Fruit fly (Drosophila melanogaster): ENCODE results near the gene Tet.

Tet gene

DNA sequence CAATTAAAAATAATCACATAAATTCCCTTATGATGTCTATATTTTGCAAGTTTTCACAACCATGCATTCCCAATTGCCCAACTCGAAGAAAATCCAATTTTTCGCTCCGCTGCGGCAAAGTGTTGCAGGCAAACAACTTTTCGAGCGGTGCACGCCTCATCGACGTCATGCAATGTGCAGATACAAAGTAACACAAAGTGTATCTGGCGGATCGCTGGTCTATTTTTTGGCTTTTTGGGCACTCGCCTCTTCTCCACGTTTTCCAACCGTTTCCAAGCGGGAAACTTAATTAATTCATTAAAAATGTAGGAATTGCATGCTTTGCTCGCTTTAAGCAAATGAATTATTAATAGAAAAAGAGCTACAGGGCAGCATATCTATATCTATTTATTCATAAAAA, 60.2 kb downstream of the Tet start:
- TF ChIP-seq cnc (optimal IDR thresholded peaks at IDR 0.05) (no peak), Mnt (GFP tag; optimal IDR thresholded peaks at IDR 0.05) (no peak), Clk (GFP tag; optimal IDR thresholded peaks at IDR 0.05) (no peak), Crg-1 (GFP tag; optimal IDR thresholded peaks at IDR 0.05) (no peak), CG7101 (tag; optimal IDR thresholded peaks at IDR 0.05) (no peak)

DNA sequence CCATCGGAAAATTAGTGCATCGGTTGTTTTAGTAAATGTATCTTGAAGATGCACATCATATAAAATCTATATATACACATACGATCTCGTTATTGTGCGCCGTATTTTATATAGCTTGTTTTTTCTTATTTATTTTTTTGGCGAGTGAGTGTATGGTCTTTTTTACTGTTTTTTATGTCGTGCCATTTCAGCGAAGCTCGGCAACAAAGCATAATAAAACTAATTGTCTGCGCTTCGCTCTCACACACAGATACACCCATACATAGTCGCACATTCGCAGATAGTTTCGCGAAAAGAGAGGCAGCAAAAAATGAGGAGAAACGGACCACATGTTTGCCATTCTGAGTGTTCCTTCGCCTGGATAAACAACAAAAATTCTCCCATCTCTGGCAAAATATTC, 61.1 kb downstream of the Tet start:
- TF ChIP-seq tj (GFP tag; optimal IDR thresholded peaks at IDR 0.05) (peak; percentile 41), kay (GFP tag; ENCODE audit: borderline replicate concordance) (no peak)

DNA sequence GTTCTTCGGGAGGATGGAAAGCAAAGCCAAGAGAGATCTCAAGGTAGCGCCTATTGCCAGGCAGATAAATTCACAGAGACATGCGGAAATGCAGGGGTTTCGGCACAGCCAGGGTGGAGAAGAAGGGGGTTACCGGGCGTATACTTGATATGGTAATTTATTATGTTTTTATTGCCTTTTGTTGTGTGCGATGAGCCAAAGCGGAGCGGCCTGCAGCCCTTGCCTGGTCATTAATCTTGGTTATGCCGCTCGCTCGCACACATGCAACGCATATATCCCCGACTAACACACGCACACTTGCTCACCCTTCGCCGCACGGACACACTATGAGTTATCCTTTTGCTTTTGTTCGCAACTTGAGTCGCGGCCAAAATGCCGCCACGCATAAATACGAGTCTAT, 62.3 kb downstream of the Tet start:
- TF ChIP-seq Crg-1 (GFP tag; optimal IDR thresholded peaks at IDR 0.05) (no peak), cic (GFP tag; optimal IDR thresholded peaks at IDR 0.05) (no peak), CG33017 (tag; optimal IDR thresholded peaks at IDR 0.05) (no peak), CG11617 (GFP tag; optimal IDR thresholded peaks at IDR 0.05) (no peak), CG7045 (GFP tag; optimal IDR thresholded peaks at IDR 0.05) (no peak), CG12768 (GFP tag; optimal IDR thresholded peaks at IDR 0.05) (no peak), pad (GFP tag; optimal IDR thresholded peaks at IDR 0.05) (no peak)

DNA sequence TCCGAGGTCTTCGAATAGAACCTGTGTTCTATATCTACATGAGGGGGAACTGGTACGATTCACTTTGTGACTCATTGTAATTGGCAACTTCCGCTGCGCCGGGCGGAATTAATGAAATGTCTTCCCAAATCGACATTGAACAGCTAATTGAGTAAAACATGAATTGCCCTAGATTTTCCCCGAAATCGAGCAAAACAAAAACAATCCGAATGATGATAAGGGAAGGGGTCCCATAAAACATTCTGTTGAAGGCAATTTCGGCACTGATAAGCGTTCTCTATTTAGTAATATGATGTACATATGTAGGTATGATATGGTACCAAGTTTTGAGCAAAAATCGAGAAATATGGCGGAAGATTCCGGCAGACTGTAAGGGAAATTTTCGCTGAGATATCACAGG, 69.2 kb downstream of the Tet start:
- TF ChIP-seq Crg-1 (GFP tag; optimal IDR thresholded peaks at IDR 0.05) (no peak), CG1620 (GFP tag; optimal IDR thresholded peaks at IDR 0.05) (no peak), kay (GFP tag; ENCODE audit: borderline replicate concordance) (peak; percentile 45)

DNA sequence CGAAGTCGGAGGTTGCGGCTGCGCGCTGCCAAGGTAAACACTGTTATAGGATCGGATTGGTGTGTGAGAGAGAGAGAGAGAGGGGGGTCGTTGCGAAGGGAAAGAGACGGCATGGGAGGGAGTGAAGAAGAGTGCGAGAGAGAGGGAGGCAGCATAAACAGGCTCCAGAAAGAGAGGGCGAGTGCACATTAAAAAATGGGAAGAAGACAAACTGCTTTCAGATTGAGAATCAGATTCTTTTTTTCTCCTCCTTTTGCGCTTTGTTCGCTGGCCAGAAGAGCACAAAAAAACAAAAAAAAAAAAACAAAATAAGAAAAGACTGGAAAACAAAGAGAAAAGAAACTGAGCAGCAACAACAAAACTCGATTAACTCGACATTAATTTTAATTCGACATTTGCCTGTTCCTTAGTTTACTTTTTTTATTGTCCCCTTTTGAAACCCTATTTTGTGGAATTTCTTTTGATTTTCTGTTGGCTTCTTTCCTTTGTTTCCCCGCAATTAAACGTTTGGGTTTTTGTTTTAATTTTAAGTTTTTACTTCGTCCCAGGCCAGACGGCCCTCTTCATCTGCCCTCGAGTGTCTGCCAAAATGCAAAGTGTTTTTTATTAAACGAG, 70.6 kb downstream of the Tet start:
- TF ChIP-seq kay (GFP tag; ENCODE audit: borderline replicate concordance) (no peak), cic (GFP tag; optimal IDR thresholded peaks at IDR 0.05) (no peak), bab1 (GFP tag; optimal IDR thresholded peaks at IDR 0.05) (no peak), pad (GFP tag; optimal IDR thresholded peaks at IDR 0.05) (no peak), CG7045 (GFP tag; optimal IDR thresholded peaks at IDR 0.05) (no peak), Mnt (GFP tag; optimal IDR thresholded peaks at IDR 0.05) (no peak), Crg-1 (GFP tag; optimal IDR thresholded peaks at IDR 0.05) (no peak), CG33017 (tag; optimal IDR thresholded peaks at IDR 0.05) (no peak), CG11617 (GFP tag; optimal IDR thresholded peaks at IDR 0.05) (no peak), Hr96 (GFP tag; optimal IDR thresholded peaks at IDR 0.05) (no peak)

DNA sequence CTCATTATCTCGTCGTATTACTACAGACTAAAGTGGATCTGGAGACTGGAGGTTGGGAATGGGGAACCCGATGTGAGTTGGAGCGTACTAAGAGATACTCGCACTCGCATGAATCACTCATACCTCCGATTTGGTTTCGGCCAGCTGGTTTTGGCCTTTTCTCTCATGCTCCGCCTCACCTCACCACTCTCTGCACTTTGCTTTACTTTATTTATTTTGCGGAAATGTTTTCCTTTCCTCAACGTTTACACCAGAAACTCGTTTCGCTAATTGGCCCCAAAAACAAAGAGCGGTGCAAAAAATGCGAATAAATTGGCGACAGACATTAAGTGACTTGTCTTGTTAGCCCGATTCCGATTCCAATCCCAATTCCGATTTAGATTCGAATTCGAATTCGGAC, 71.6 kb downstream of the Tet start:
- TF ChIP-seq cnc (optimal IDR thresholded peaks at IDR 0.05) (no peak), toe (GFP tag; optimal IDR thresholded peaks at IDR 0.05) (no peak), CG33017 (tag; optimal IDR thresholded peaks at IDR 0.05) (no peak), CG14711 (tag; optimal IDR thresholded peaks at IDR 0.05) (no peak), tj (GFP tag; optimal IDR thresholded peaks at IDR 0.05) (no peak), CG11617 (GFP tag; optimal IDR thresholded peaks at IDR 0.05) (no peak), pad (GFP tag; optimal IDR thresholded peaks at IDR 0.05) (no peak), Mnt (GFP tag; optimal IDR thresholded peaks at IDR 0.05) (no peak), Hr96 (GFP tag; optimal IDR thresholded peaks at IDR 0.05) (no peak), bab1 (GFP tag; optimal IDR thresholded peaks at IDR 0.05) (no peak)

DNA sequence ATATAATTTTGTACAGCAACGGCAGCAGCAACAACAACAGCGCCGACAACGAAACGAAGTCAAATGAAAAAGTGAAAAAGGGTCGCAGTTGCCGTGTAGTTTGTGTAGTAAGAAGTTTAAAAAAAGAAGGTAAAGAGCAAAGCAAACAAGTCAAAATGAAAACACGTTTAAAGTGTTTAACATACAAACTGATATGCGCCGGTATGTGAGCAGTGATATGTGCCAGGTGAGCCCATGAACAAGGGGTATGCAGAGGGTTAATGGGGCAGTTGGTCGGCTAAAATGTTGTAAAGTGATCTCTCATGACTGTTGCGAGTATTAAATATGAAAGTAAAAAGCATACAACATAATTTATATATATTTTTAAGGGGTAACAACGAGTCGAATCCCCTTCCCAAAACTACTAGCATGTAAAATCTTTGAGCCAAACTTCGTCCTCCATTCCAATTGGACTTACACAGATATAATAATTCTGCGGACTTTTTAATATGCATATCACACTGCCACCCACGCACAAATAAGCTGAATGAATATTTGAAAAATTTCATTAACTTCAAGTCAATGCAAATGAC, 72.9 kb downstream of the Tet start:
- no peak for TF ChIP-seq CG11617 (GFP tag; optimal IDR thresholded peaks at IDR 0.05)
- TF ChIP-seq CG33017 (tag; optimal IDR thresholded peaks at IDR 0.05) = no peak
- TF ChIP-seq toe (GFP tag; optimal IDR thresholded peaks at IDR 0.05) = no peak
- TF ChIP-seq bab1 (GFP tag; optimal IDR thresholded peaks at IDR 0.05) = peak; percentile 41

DNA sequence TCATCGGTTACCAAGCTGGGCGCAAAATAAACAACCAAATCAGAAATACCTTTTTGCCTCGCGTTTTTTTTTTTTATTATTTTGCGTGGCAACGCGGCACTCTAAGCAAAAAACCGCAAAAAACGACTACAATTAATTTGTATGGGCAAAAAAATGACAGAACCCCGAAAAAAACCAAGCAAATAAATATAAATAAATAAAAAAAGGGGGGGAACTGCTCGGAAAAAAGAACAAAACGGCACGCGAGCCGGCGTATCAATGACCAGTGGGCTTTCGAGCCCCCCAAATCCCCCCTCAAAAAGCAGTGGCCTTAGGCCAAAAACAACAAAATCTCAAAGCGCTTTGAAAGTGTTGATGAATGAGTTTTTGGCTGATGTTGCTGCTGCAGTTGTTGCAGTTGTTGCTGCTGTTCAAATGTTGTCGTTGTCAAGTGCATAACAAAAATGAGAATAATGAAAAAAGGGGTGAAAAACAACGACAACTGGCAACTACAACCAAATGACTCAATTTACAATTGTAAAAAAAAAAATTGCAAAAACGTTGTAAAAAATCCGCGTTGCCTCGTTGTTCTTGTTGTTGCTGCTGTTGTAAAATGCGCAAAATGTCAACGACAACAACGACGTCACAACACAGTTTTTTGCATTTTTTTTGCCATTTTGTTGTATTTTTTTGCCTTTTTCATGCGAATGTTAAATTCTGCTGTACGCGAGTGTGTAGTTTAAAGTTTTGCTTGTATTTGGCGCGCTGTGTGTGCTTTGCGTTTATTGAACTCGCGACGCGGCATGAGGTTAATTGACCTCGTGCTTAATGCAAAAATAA, 73.6 kb downstream of the Tet start:
- TF ChIP-seq CG14711 (tag; optimal IDR thresholded peaks at IDR 0.05) (no peak), CG5204 (GFP tag; optimal IDR thresholded peaks at IDR 0.05) (no peak), pad (GFP tag; optimal IDR thresholded peaks at IDR 0.05) (peak; percentile 30), cic (GFP tag; optimal IDR thresholded peaks at IDR 0.05) (peak; percentile 71), tj (GFP tag; optimal IDR thresholded peaks at IDR 0.05) (peak; percentile 96), kay (GFP tag; ENCODE audit: borderline replicate concordance) (peak; percentile 85), Hr96 (GFP tag; optimal IDR thresholded peaks at IDR 0.05) (peak; percentile 8), Mnt (GFP tag; optimal IDR thresholded peaks at IDR 0.05) (peak; percentile 1), ovo (GFP tag; optimal IDR thresholded peaks at IDR 0.05) (peak; percentile 27), cnc (optimal IDR thresholded peaks at IDR 0.05) (no peak), toe (GFP tag; optimal IDR thresholded peaks at IDR 0.05) (peak; percentile 33), CG1620 (GFP tag; optimal IDR thresholded peaks at IDR 0.05) (no peak), Crg-1 (GFP tag; optimal IDR thresholded peaks at IDR 0.05) (no peak), CG11617 (GFP tag; optimal IDR thresholded peaks at IDR 0.05) (peak; percentile 63), Clk (GFP tag; optimal IDR thresholded peaks at IDR 0.05) (no peak), CG33017 (tag; optimal IDR thresholded peaks at IDR 0.05) (no peak), CG7045 (GFP tag; optimal IDR thresholded peaks at IDR 0.05) (peak; percentile 13), bab1 (GFP tag; optimal IDR thresholded peaks at IDR 0.05) (no peak), CG12768 (GFP tag; optimal IDR thresholded peaks at IDR 0.05) (no peak), CG7101 (tag; optimal IDR thresholded peaks at IDR 0.05) (no peak)

Data from whole organism, adult.